Worm (Caenorhabditis elegans) whole organism, L2 larva: ENCODE measurements around the gene nrde-1.

Source experiments
- R02D3.7 ChIP-seq: fragments of 150-350 bp; optimal IDR thresholded peaks from 2 replicates; lab custom pipeline; 2014; ENCODE audit warnings: missing biosample characterization, missing genetic modification characterization
- Y55F3AM.14 ChIP-seq: fragments of 200-800 bp; sonication (Bioruptor generic); optimal IDR thresholded peaks from 2 replicates; lab custom pipeline; 2018; ENCODE audit warnings: mild to moderate bottlenecking, missing genetic modification characterization, missing compliant biosample characterization
- egl-27 ChIP-seq: sonication (generic microtip); optimal IDR thresholded peaks from 3 replicates; lab custom pipeline; 2017; ENCODE audit warnings: missing biosample characterization, missing genetic modification reagents, missing genetic modification characterization
- elt-3 ChIP-seq: sonication (generic microtip); optimal IDR thresholded peaks from 2 replicates; lab custom pipeline; 2017; ENCODE audit warnings: missing biosample characterization, missing genetic modification characterization
- mbf-1 ChIP-seq: sonication (generic microtip); optimal IDR thresholded peaks from 2 replicates; lab custom pipeline; 2017; ENCODE audit warnings: missing biosample characterization, missing genetic modification characterization
- nhr-25 ChIP-seq: fragments of 150-350 bp; sonication (generic microtip); optimal IDR thresholded peaks from 3 replicates; lab custom pipeline; 2014; ENCODE audit warnings: missing biosample characterization, missing genetic modification characterization
- skn-1 ChIP-seq: sonication (generic microtip); optimal IDR thresholded peaks from 2 replicates; lab custom pipeline; 2017; ENCODE audit warnings: missing biosample characterization, missing genetic modification characterization
- unc-62 ChIP-seq: fragments of 150-350 bp; optimal IDR thresholded peaks from 2 replicates; lab custom pipeline; 2014; ENCODE audit warnings: missing biosample characterization, missing genetic modification reagents, missing genetic modification characterization
- zag-1 ChIP-seq: fragments of 150-350 bp; optimal IDR thresholded peaks from 2 replicates; lab custom pipeline; 2014; ENCODE audit warnings: missing biosample characterization, missing genetic modification characterization
- ztf-11 ChIP-seq: sonication (generic microtip); optimal IDR thresholded peaks from 2 replicates; lab custom pipeline; 2017; ENCODE audit warnings: missing biosample characterization, missing genetic modification characterization

DNA sequence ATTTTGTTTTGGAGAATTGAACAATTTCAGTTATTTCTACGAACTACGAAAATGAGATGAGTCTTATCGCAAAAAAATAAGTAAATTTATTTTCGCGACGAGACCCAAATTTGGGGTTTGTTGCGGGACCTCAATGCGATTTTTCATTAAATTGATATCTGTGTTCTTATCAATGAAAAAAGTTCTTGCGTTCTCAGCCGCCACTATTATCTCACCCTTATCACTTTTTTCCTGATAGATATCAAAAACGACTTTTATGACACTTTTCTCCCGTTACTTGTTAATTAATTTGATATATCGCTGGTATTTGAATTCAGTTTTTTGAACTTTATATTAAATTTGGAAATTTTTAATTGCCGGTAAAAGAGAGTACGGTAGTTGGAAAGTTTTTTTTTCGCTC, 30.1 kb downstream of the nrde-1 start:
- TF ChIP-seq nhr-25 (no peak), R02D3.7 (tag; lab: Kevin White, UChicago) (no peak), unc-62 (GFP tag; lab: Kevin White, UChicago) (no peak), ztf-11 (tag; lab: Kevin White, UChicago) (no peak), zag-1 (tag; lab: Kevin White, UChicago) (no peak), mbf-1 (no peak), skn-1 (tag; lab: Kevin White, UChicago) (no peak), egl-27 (no peak), Y55F3AM.14 (GFP tag; lab: Kevin White, UChicago) (no peak), elt-3 (tag; lab: Kevin White, UChicago) (no peak)
